Fruit fly (Drosophila melanogaster) whole organism, embryonic: ENCODE data around the gene CG3165.

ENCODE experiments used
- Aef1 ChIP-seq: fragments of 200-800 bp; sonication (Bioruptor generic); IDR thresholded peaks from 3 replicates; pipeline ENCODE4 v1.3.6; 2022; ENCODE audit warnings: missing biosample characterization, missing genetic modification characterization
- CG13775 ChIP-seq: fragments of 200-800 bp; sonication (Bioruptor generic); optimal IDR thresholded peaks from 3 replicates; lab custom pipeline; 2017; ENCODE audit warnings: missing biosample characterization, mild to moderate bottlenecking, missing genetic modification characterization
- CG17359 ChIP-seq: fragments of 200-800 bp; sonication (Bioruptor generic); optimal IDR thresholded peaks from 3 replicates; lab custom pipeline; 2018; ENCODE audit warnings: missing biosample characterization, mild to moderate bottlenecking, missing genetic modification characterization, moderate library complexity
- CG2712 ChIP-seq: fragments of 200-800 bp; optimal IDR thresholded peaks from 3 replicates; lab custom pipeline; 2019; ENCODE audit warnings: missing biosample characterization, mild to moderate bottlenecking, missing genetic modification characterization, moderate library complexity
- CG31388 ChIP-seq: fragments of 200-800 bp; sonication (Bioruptor generic); optimal IDR thresholded peaks from 2 replicates; lab custom pipeline; 2016; ENCODE audit warnings: missing biosample characterization, missing genetic modification characterization
- CG32532 ChIP-seq: fragments of 200-800 bp; sonication (Bioruptor generic); IDR thresholded peaks from 2 replicates; pipeline ENCODE4 v1.3.6; 2022; ENCODE audit warnings: missing biosample characterization, missing genetic modification characterization
- CG4854 ChIP-seq: fragments of 200-800 bp; sonication (Bioruptor generic); optimal IDR thresholded peaks from 2 replicates; lab custom pipeline; 2016; ENCODE audit warnings: missing biosample characterization, missing genetic modification characterization, inconsistent platforms
- CG5180 ChIP-seq: fragments of 200-800 bp; sonication (Bioruptor generic); optimal IDR thresholded peaks from 3 replicates; lab custom pipeline; 2017; ENCODE audit warnings: missing biosample characterization, missing genetic modification characterization, mild to moderate bottlenecking, moderate library complexity, missing genetic modification reagents
- CG5953 ChIP-seq: fragments of 200-800 bp; sonication (Bioruptor generic); IDR thresholded peaks from 2 replicates; pipeline ENCODE4 v1.3.6; 2022; ENCODE audit warnings: missing biosample characterization, missing genetic modification characterization
- CG7839 ChIP-seq: fragments of 200-800 bp; sonication (Bioruptor generic); optimal IDR thresholded peaks from 3 replicates; lab custom pipeline; 2018; ENCODE audit warnings: missing biosample characterization, mild to moderate bottlenecking, missing genetic modification characterization, moderate library complexity
- CG8359 ChIP-seq: fragments of 200-800 bp; sonication (Bioruptor generic); optimal IDR thresholded peaks from 2 replicates; lab custom pipeline; 2017; ENCODE audit warnings: missing biosample characterization, mild to moderate bottlenecking, missing genetic modification characterization, borderline replicate concordance
- CG8765 ChIP-seq: fragments of 200-800 bp; sonication (Bioruptor generic); IDR thresholded peaks from 2 replicates; pipeline ENCODE4 v1.3.6; 2022; ENCODE audit warnings: missing biosample characterization, missing genetic modification characterization
- CG9609 ChIP-seq: fragments of 200-800 bp; sonication (Bioruptor generic); optimal IDR thresholded peaks from 3 replicates; lab custom pipeline; 2016; ENCODE audit warnings: missing biosample characterization, missing genetic modification characterization
- CG9797 ChIP-seq: fragments of 200-800 bp; sonication (Bioruptor generic); optimal IDR thresholded peaks from 3 replicates; lab custom pipeline; 2018; ENCODE audit warnings: missing biosample characterization, mild to moderate bottlenecking, missing genetic modification characterization
- CHES-1-like ChIP-seq: fragments of 200-800 bp; sonication (Bioruptor generic); optimal IDR thresholded peaks from 2 replicates; lab custom pipeline; 2016; ENCODE audit warnings: missing biosample characterization, missing genetic modification characterization
- CkIIα-i1 ChIP-seq: fragments of 200-800 bp; sonication (Bioruptor generic); IDR thresholded peaks from 2 replicates; pipeline ENCODE4 v1.3.6; 2022; ENCODE audit warnings: missing biosample characterization, missing genetic modification characterization
- D19A ChIP-seq: fragments of 200-800 bp; optimal IDR thresholded peaks from 3 replicates; lab custom pipeline; 2019; ENCODE audit warnings: missing biosample characterization, mild to moderate bottlenecking, missing genetic modification characterization, moderate library complexity
- Drgx ChIP-seq: fragments of 200-800 bp; sonication (Bioruptor generic); IDR thresholded peaks from 2 replicates; pipeline ENCODE4 v1.3.6; 2022; ENCODE audit warnings: missing biosample characterization, missing genetic modification characterization
- Hand ChIP-seq: fragments of 200-800 bp; sonication (Bioruptor generic); optimal IDR thresholded peaks from 2 replicates; lab custom pipeline; 2017; ENCODE audit warnings: mild to moderate bottlenecking, missing biosample characterization, missing genetic modification reagents, missing genetic modification characterization
- Hr39 ChIP-seq: fragments of >200 bp; optimal IDR thresholded peaks from 2 replicates; lab custom pipeline; 2017
- Hr51 ChIP-seq, 2 experiments: fragments of 200-800 bp; sonication (Bioruptor generic); optimal IDR thresholded peaks; 2 replicates in 1 of 2; 3 replicates in 1 of 2; lab custom pipeline; 2016 to 2018; ENCODE audit warnings: missing biosample characterization in 2 of 2, missing genetic modification characterization in 2 of 2, mild to moderate bottlenecking in 1 of 2, moderate library complexity in 1 of 2
- MTF-1 ChIP-seq: fragments of 200-800 bp; sonication (Bioruptor generic); optimal IDR thresholded peaks from 2 replicates; lab custom pipeline; 2018; ENCODE audit warnings: missing biosample characterization, mild to moderate bottlenecking, missing genetic modification characterization, borderline replicate concordance
- Pdp1 ChIP-seq, 2 experiments: fragments of 200-800 bp; sonication (Bioruptor generic); optimal IDR thresholded peaks; 3 replicates each; lab custom pipeline; 2016; ENCODE audit warnings: missing biosample characterization in 2 of 2, missing genetic modification characterization in 2 of 2, mild to moderate bottlenecking in 1 of 2, moderate library complexity in 1 of 2
- Ptx1 ChIP-seq: fragments of 200-800 bp; sonication (Bioruptor generic); IDR thresholded peaks from 2 replicates; pipeline ENCODE4 v1.3.6; 2022; ENCODE audit warnings: missing biosample characterization, missing genetic modification characterization
- Stat92E ChIP-seq, 3 experiments: fragments of >200 bp in 2 of 3; fragments of 200-800 bp in 1 of 3; sonication (Bioruptor generic) in 1 of 3; optimal IDR thresholded peaks; 2 replicates each; lab custom pipeline; 2017 to 2019; ENCODE audit warnings: missing biosample characterization in 3 of 3, missing genetic modification characterization in 3 of 3, mild to moderate bottlenecking in 1 of 3, moderate library complexity in 1 of 3
- Xbp1 ChIP-seq: fragments of 200-800 bp; sonication (Bioruptor generic); optimal IDR thresholded peaks from 3 replicates; lab custom pipeline; 2016; ENCODE audit warnings: missing biosample characterization, mild to moderate bottlenecking, missing genetic modification characterization
- abd-A ChIP-seq: fragments of 200-800 bp; sonication (Bioruptor generic); optimal IDR thresholded peaks from 3 replicates; lab custom pipeline; 2019; ENCODE audit warnings: missing biosample characterization, mild to moderate bottlenecking, missing genetic modification characterization, moderate library complexity
- crol ChIP-seq: fragments of 200-800 bp; sonication (Bioruptor generic); IDR thresholded peaks from 2 replicates; pipeline ENCODE4 v1.3.6; 2022; ENCODE audit warnings: missing biosample characterization, missing genetic modification characterization
- fd64A ChIP-seq: fragments of 200-800 bp; sonication (Bioruptor generic); optimal IDR thresholded peaks from 3 replicates; lab custom pipeline; 2018; ENCODE audit warnings: missing biosample characterization, mild to moderate bottlenecking, missing genetic modification characterization
- grau ChIP-seq: fragments of 200-800 bp; optimal IDR thresholded peaks from 3 replicates; lab custom pipeline; 2019; ENCODE audit warnings: missing biosample characterization, mild to moderate bottlenecking, missing genetic modification characterization, moderate library complexity
- insv ChIP-seq, 2 experiments: fragments of 200-800 bp; sonication (Bioruptor generic); optimal IDR thresholded peaks; 3 replicates each; lab custom pipeline; 2016 to 2018; ENCODE audit warnings: missing biosample characterization in 2 of 2, missing genetic modification characterization in 2 of 2
- mirr ChIP-seq: fragments of 200-800 bp; sonication (Bioruptor generic); optimal IDR thresholded peaks from 3 replicates; lab custom pipeline; 2018; ENCODE audit warnings: missing biosample characterization, mild to moderate bottlenecking, missing genetic modification characterization
- org-1 ChIP-seq: fragments of 200-800 bp; sonication (Bioruptor generic); optimal IDR thresholded peaks from 2 replicates; lab custom pipeline; 2017; ENCODE audit warnings: missing biosample characterization, missing genetic modification characterization
- pan ChIP-seq, 4 experiments: fragments of >200 bp in 3 of 4; fragments of 200-800 bp in 1 of 4; sonication (Bioruptor generic) in 1 of 4; optimal IDR thresholded peaks in 3 of 4; IDR thresholded peaks in 1 of 4; 2 replicates each; pipeline versions ENCODE4 v1.3.6 to Lab custom; 2017 to 2022; ENCODE audit warnings: missing biosample characterization in 2 of 4, missing genetic modification characterization in 2 of 4, mixed read lengths in 1 of 4
- ro ChIP-seq: fragments of 200-800 bp; sonication (Bioruptor generic); IDR thresholded peaks from 2 replicates; pipeline ENCODE4 v1.3.6; 2022; ENCODE audit warnings: missing biosample characterization, missing genetic modification characterization
- run ChIP-seq: fragments of 200-800 bp; sonication (Bioruptor generic); optimal IDR thresholded peaks from 3 replicates; lab custom pipeline; 2018; ENCODE audit warnings: missing biosample characterization, mild to moderate bottlenecking, missing genetic modification characterization
- sc ChIP-seq, 3 experiments: fragments of >200 bp in 2 of 3; fragments of 200-800 bp in 1 of 3; sonication (Bioruptor generic) in 1 of 3; optimal IDR thresholded peaks; 2 replicates in 2 of 3; 3 replicates in 1 of 3; lab custom pipeline; 2017; ENCODE audit warnings: mild to moderate bottlenecking in 1 of 3, missing biosample characterization in 1 of 3, missing genetic modification characterization in 1 of 3, missing genetic modification reagents in 1 of 3
- wek ChIP-seq: fragments of 200-800 bp; sonication (Bioruptor generic); optimal IDR thresholded peaks from 3 replicates; lab custom pipeline; 2018; ENCODE audit warnings: missing biosample characterization, mild to moderate bottlenecking, missing genetic modification characterization, moderate library complexity

CG3165 gene

DNA sequence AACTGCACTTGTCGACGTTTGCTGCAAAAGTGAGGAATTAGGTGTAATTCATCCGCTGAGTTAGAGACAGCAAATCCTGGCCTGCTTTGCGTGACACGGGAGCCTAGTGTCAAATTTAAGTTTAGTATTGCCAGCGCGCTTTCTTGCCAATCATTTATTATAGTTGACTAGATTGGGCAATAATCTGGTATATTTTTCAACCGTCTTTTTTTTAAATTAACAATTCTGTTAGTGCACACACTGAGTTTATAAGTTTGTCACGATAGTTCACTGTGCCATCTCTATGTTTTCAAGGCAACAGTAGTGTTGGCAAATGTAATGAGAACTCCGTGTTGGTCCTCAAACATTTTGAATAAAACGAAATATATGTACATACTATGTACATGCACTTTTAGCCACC, at the start of gene CG3165, which contains the start of gene CG9641 (continued):
- TF ChIP-seq CG17359 (tag; lab: Kevin White, UChicago) (peak; percentile 72), sc (optimal IDR thresholded peaks at IDR 0.05; lab: Kevin White, UChicago) (no peak), sc (GFP tag; optimal IDR thresholded peaks at IDR 0.05; lab: Kevin White, UChicago) (no peak), CG5953 (GFP tag; lab: Robert Waterston, UW) (peak; percentile 56), CG4854 (GFP tag; lab: Kevin White, UChicago) (peak; percentile 78), MTF-1 (GFP tag; lab: Kevin White, UChicago) (peak; percentile 51), Hand (peak; percentile 50), Stat92E (GFP tag; optimal IDR thresholded peaks at IDR 0.05; lab: Kevin White, UChicago) (peak in 1 of 3 experiments; percentile 74), CG8359 (GFP tag; lab: Kevin White, UChicago) (peak; percentile 51), CkIIα-i1 (GFP tag; lab: Robert Waterston, UW) (no peak), Pdp1 (GFP tag; optimal IDR thresholded peaks at IDR 0.05; lab: Kevin White, UChicago) (peak; percentile 88 to 90), Ptx1 (peak; percentile 87), D19A (no peak), CG7839 (tag; lab: Kevin White, UChicago) (no peak), CG13775 (GFP tag; lab: Kevin White, UChicago) (peak; percentile 86), CG8765 (GFP tag; lab: Robert Waterston, UW) (peak; percentile 64), Drgx (peak; percentile 77), CG9797 (peak; percentile 53), CHES-1-like (GFP tag; lab: Kevin White, UChicago) (peak; percentile 88), insv (GFP tag; optimal IDR thresholded peaks at IDR 0.05; lab: Kevin White, UChicago) (peak in 1 of 2 experiments; percentile 44), Hr39 (lab: Kevin White, UChicago) (no peak), Aef1 (GFP tag; lab: Robert Waterston, UW) (peak; percentile 71), org-1 (GFP tag; lab: Kevin White, UChicago) (peak; percentile 58), CG2712 (peak; percentile 89), Xbp1 (peak; percentile 92), wek (GFP tag; lab: Kevin White, UChicago) (peak; percentile 9), grau (tag; lab: Kevin White, UChicago) (peak; percentile 85), CG31388 (GFP tag; lab: Kevin White, UChicago) (peak; percentile 76), run (tag; lab: Kevin White, UChicago) (peak; percentile 20), CG9609 (GFP tag; lab: Kevin White, UChicago) (peak; percentile 87)
- TF ChIP-seq, all 482 proteins: peak for 370

DNA sequence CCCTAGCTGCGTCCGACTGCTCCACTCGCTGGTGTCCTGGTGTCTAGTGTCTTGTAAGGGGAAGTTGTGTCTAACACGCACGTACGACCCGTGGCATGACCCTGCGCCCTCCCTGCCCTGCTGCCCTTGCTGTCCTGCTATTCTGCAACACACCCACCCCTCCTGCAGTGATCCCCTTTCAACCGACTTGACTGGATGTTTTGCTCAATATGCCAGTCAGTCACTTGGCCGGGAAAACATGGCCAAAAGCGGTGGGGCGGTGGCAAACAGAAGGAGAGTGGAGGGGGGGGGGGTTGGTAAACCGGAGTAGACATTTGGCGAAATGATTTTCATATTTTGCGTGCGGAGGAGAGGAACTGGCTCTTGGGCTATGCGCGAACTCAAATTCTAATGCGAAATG, 46.3 kb upstream of the CG3165 start:
- peak; percentile 60 for TF ChIP-seq abd-A (tag; lab: Kevin White, UChicago)
- TF ChIP-seq fd64A: no peak
- TF ChIP-seq crol (GFP tag; lab: Robert Waterston, UW): peak; percentile 66
- peak; percentile 19 for TF ChIP-seq mirr (GFP tag; lab: Kevin White, UChicago)
- no peak for TF ChIP-seq Hr51 (GFP tag; optimal IDR thresholded peaks at IDR 0.05; lab: Kevin White, UChicago)
- no peak for TF ChIP-seq pan (optimal IDR thresholded peaks at IDR 0.05; lab: Kevin White, UChicago)
- no peak for TF ChIP-seq pan (GFP tag; optimal IDR thresholded peaks at IDR 0.05 in 1 of 2, IDR thresholded peaks at IDR 0.05 in 1 of 2)
- TF ChIP-seq ro (GFP tag; lab: Robert Waterston, UW): 0 out of 2 replicates have a peak, but pooled peaks have one; percentile 15
- TF ChIP-seq CG32532 (GFP tag; lab: Robert Waterston, UW): 0 out of 2 replicates have a peak, but pooled peaks have one; percentile 16
- TF ChIP-seq CG5180: peak; percentile 14
